Fruit fly (Drosophila melanogaster) whole organism, embryonic: ENCODE results near the gene betaTub65B.

Source experiments
- B-H1 ChIP-seq: fragments of 200-800 bp; sonication (Bioruptor generic); IDR thresholded peaks from 3 replicates; pipeline ENCODE4 v1.3.6; 2022; ENCODE audit warnings: missing biosample characterization, missing genetic modification characterization
- B-H2 ChIP-seq: fragments of 200-800 bp; sonication (Bioruptor generic); optimal IDR thresholded peaks from 2 replicates; lab custom pipeline; 2018; ENCODE audit warnings: missing biosample characterization, mild to moderate bottlenecking, missing genetic modification characterization
- CG10209 ChIP-seq: fragments of 200-800 bp; sonication (Bioruptor generic); optimal IDR thresholded peaks from 3 replicates; lab custom pipeline; 2017; ENCODE audit warnings: missing biosample characterization, mild to moderate bottlenecking, missing genetic modification characterization, missing genetic modification reagents
- CG1024 ChIP-seq: fragments of 200-800 bp; sonication (Bioruptor generic); IDR thresholded peaks from 2 replicates; pipeline ENCODE4 v1.3.6; 2022; ENCODE audit warnings: missing biosample characterization, missing genetic modification characterization
- CG10431 ChIP-seq: fragments of 200-800 bp; sonication (Bioruptor generic); optimal IDR thresholded peaks from 3 replicates; lab custom pipeline; 2018; ENCODE audit warnings: missing biosample characterization, mild to moderate bottlenecking, missing genetic modification characterization
- CG10462 ChIP-seq: fragments of 200-800 bp; sonication (Bioruptor generic); optimal IDR thresholded peaks from 2 replicates; lab custom pipeline; 2016; ENCODE audit warnings: missing biosample characterization, missing genetic modification characterization
- CG12391 ChIP-seq: fragments of 200-800 bp; sonication (Bioruptor generic); optimal IDR thresholded peaks from 3 replicates; lab custom pipeline; 2018; ENCODE audit warnings: missing biosample characterization, mild to moderate bottlenecking, missing genetic modification characterization, moderate library complexity
- CG12744 ChIP-seq: fragments of 200-800 bp; sonication (Bioruptor generic); optimal IDR thresholded peaks from 2 replicates; lab custom pipeline; 2016; ENCODE audit warnings: missing biosample characterization, missing genetic modification characterization
- CG13296 ChIP-seq: fragments of 200-800 bp; sonication (Bioruptor generic); optimal IDR thresholded peaks from 3 replicates; lab custom pipeline; 2018; ENCODE audit warnings: missing biosample characterization, mild to moderate bottlenecking, missing genetic modification characterization
- CG14667 ChIP-seq: fragments of 200-800 bp; sonication (Bioruptor generic); IDR thresholded peaks from 2 replicates; pipeline ENCODE4 v1.3.6; 2022; ENCODE audit warnings: missing biosample characterization, missing genetic modification characterization
- CG15269 ChIP-seq: fragments of 200-800 bp; sonication (Bioruptor generic); optimal IDR thresholded peaks from 2 replicates; lab custom pipeline; 2018; ENCODE audit warnings: missing biosample characterization, mild to moderate bottlenecking, missing genetic modification characterization, moderate library complexity
- CG15696 ChIP-seq: fragments of 200-800 bp; sonication (Bioruptor generic); optimal IDR thresholded peaks from 2 replicates; lab custom pipeline; 2019; ENCODE audit warnings: missing biosample characterization, mild to moderate bottlenecking, missing genetic modification characterization, moderate library complexity
- CG2116 ChIP-seq: fragments of 200-800 bp; sonication (Bioruptor generic); optimal IDR thresholded peaks from 3 replicates; lab custom pipeline; 2018; ENCODE audit warnings: missing biosample characterization, mild to moderate bottlenecking, missing genetic modification characterization
- CG31388 ChIP-seq: fragments of 200-800 bp; sonication (Bioruptor generic); optimal IDR thresholded peaks from 2 replicates; lab custom pipeline; 2016; ENCODE audit warnings: missing biosample characterization, missing genetic modification characterization
- CG32532 ChIP-seq: fragments of 200-800 bp; sonication (Bioruptor generic); IDR thresholded peaks from 2 replicates; pipeline ENCODE4 v1.3.6; 2022; ENCODE audit warnings: missing biosample characterization, missing genetic modification characterization
- CG4328 ChIP-seq: fragments of 200-800 bp; sonication (Bioruptor generic); optimal IDR thresholded peaks from 3 replicates; lab custom pipeline; 2017; ENCODE audit warnings: missing biosample characterization, missing genetic modification reagents, missing genetic modification characterization
- CG4820 ChIP-seq: fragments of 200-800 bp; sonication (Bioruptor generic); optimal IDR thresholded peaks from 3 replicates; lab custom pipeline; 2016; ENCODE audit warnings: missing biosample characterization, missing genetic modification characterization
- CG6175 ChIP-seq: fragments of 200-800 bp; sonication (Bioruptor generic); IDR thresholded peaks from 3 replicates; pipeline ENCODE4 v1.3.6; 2022; ENCODE audit warnings: missing biosample characterization, missing genetic modification characterization
- CG6791 ChIP-seq: fragments of 200-800 bp; sonication (Bioruptor generic); IDR thresholded peaks from 3 replicates; pipeline ENCODE4 v1.3.6; 2022; ENCODE audit warnings: missing biosample characterization, missing genetic modification characterization; ENCODE audit not compliant: partially characterized antibody
- CG7372 ChIP-seq: fragments of 200-800 bp; sonication (Bioruptor generic); IDR thresholded peaks from 2 replicates; pipeline ENCODE4 v1.3.6; 2022; ENCODE audit warnings: missing biosample characterization, missing genetic modification characterization
- CG7963 ChIP-seq: fragments of 200-800 bp; sonication (Bioruptor generic); IDR thresholded peaks from 3 replicates; pipeline ENCODE4 v1.3.6; 2022; ENCODE audit warnings: missing biosample characterization, missing genetic modification characterization; ENCODE audit not compliant: partially characterized antibody
- CG9876 ChIP-seq: fragments of 200-800 bp; sonication (Bioruptor generic); optimal IDR thresholded peaks from 2 replicates; lab custom pipeline; 2016; ENCODE audit warnings: missing biosample characterization, missing genetic modification characterization
- CG9932 ChIP-seq: fragments of 200-800 bp; sonication (Bioruptor generic); IDR thresholded peaks from 2 replicates; pipeline ENCODE4 v1.3.6; 2022; ENCODE audit warnings: missing biosample characterization, missing genetic modification characterization
- CkIIα-i1 ChIP-seq: fragments of 200-800 bp; sonication (Bioruptor generic); IDR thresholded peaks from 2 replicates; pipeline ENCODE4 v1.3.6; 2022; ENCODE audit warnings: missing biosample characterization, missing genetic modification characterization
- Doc2 ChIP-seq: fragments of 200-800 bp; sonication (Bioruptor generic); IDR thresholded peaks from 2 replicates; pipeline ENCODE4 v1.3.6; 2022; ENCODE audit warnings: missing biosample characterization, missing genetic modification characterization
- Drgx ChIP-seq: fragments of 200-800 bp; sonication (Bioruptor generic); IDR thresholded peaks from 2 replicates; pipeline ENCODE4 v1.3.6; 2022; ENCODE audit warnings: missing biosample characterization, missing genetic modification characterization
- Hand ChIP-seq: fragments of 200-800 bp; sonication (Bioruptor generic); optimal IDR thresholded peaks from 2 replicates; lab custom pipeline; 2017; ENCODE audit warnings: mild to moderate bottlenecking, missing biosample characterization, missing genetic modification reagents, missing genetic modification characterization
- Hsf ChIP-seq: fragments of 200-800 bp; sonication (Bioruptor generic); optimal IDR thresholded peaks from 3 replicates; lab custom pipeline; 2016; ENCODE audit warnings: missing biosample characterization, missing genetic modification characterization
- Opbp ChIP-seq: fragments of 200-800 bp; sonication (Bioruptor generic); IDR thresholded peaks from 3 replicates; pipeline ENCODE4 v1.3.6; 2022; ENCODE audit warnings: missing biosample characterization, missing genetic modification characterization; ENCODE audit not compliant: partially characterized antibody
- PHDP ChIP-seq: fragments of 200-800 bp; sonication (Bioruptor generic); optimal IDR thresholded peaks from 3 replicates; lab custom pipeline; 2018; ENCODE audit warnings: missing biosample characterization, mild to moderate bottlenecking, missing genetic modification characterization, moderate library complexity
- Sry-δ ChIP-seq: fragments of 200-800 bp; sonication (Bioruptor generic); optimal IDR thresholded peaks from 2 replicates; lab custom pipeline; 2016; ENCODE audit warnings: missing biosample characterization, missing genetic modification characterization
- TFAM ChIP-seq: fragments of 200-800 bp; sonication (Bioruptor generic); optimal IDR thresholded peaks from 2 replicates; lab custom pipeline; 2017; ENCODE audit warnings: missing biosample characterization, missing genetic modification characterization, inconsistent platforms
- bigmax ChIP-seq: fragments of 200-800 bp; sonication (Bioruptor generic); optimal IDR thresholded peaks from 2 replicates; lab custom pipeline; 2018; ENCODE audit warnings: missing biosample characterization, mild to moderate bottlenecking, missing genetic modification characterization
- chif ChIP-seq, 2 experiments: fragments of 200-800 bp; sonication (Bioruptor generic); optimal IDR thresholded peaks; 3 replicates each; lab custom pipeline; 2016; ENCODE audit warnings: missing biosample characterization in 2 of 2, missing genetic modification characterization in 2 of 2
- crc ChIP-seq: fragments of 200-800 bp; sonication (Bioruptor generic); optimal IDR thresholded peaks from 2 replicates; lab custom pipeline; 2016; ENCODE audit warnings: missing biosample characterization, missing genetic modification characterization
- dan ChIP-seq: fragments of 200-800 bp; sonication (Bioruptor generic); IDR thresholded peaks from 2 replicates; pipeline ENCODE4 v1.3.6; 2022; ENCODE audit warnings: missing biosample characterization, missing genetic modification characterization
- dmrt99B ChIP-seq: fragments of 200-800 bp; sonication (Bioruptor generic); optimal IDR thresholded peaks from 2 replicates; lab custom pipeline; 2018; ENCODE audit warnings: missing biosample characterization, mild to moderate bottlenecking, missing genetic modification characterization, moderate library complexity
- dysf ChIP-seq: fragments of 200-800 bp; sonication (Bioruptor generic); IDR thresholded peaks from 3 replicates; pipeline ENCODE4 v1.3.6; 2022; ENCODE audit warnings: missing biosample characterization, missing genetic modification characterization
- emc ChIP-seq: fragments of 200-800 bp; sonication (Bioruptor generic); optimal IDR thresholded peaks from 2 replicates; lab custom pipeline; 2016; ENCODE audit warnings: missing biosample characterization, missing genetic modification characterization
- gsb-n ChIP-seq: fragments of 200-800 bp; sonication (Bioruptor generic); optimal IDR thresholded peaks from 3 replicates; lab custom pipeline; 2018; ENCODE audit warnings: missing biosample characterization, mild to moderate bottlenecking, missing genetic modification characterization
- h ChIP-seq: fragments of >200 bp; optimal IDR thresholded peaks from 2 replicates; lab custom pipeline; 2017
- hb ChIP-seq: fragments of 200-800 bp; sonication (Bioruptor generic); IDR thresholded peaks from 3 replicates; pipeline ENCODE4 v1.3.6; 2022; ENCODE audit warnings: missing biosample characterization, missing genetic modification characterization; ENCODE audit not compliant: partially characterized antibody
- klu ChIP-seq: fragments of 200-800 bp; sonication (Bioruptor generic); IDR thresholded peaks from 2 replicates; pipeline ENCODE4 v1.3.6; 2022; ENCODE audit warnings: missing biosample characterization, missing genetic modification characterization
- maf-S ChIP-seq: fragments of 200-800 bp; sonication (Bioruptor generic); optimal IDR thresholded peaks from 2 replicates; lab custom pipeline; 2016; ENCODE audit warnings: missing biosample characterization, missing genetic modification characterization
- p53 ChIP-seq: fragments of 200-800 bp; sonication (Bioruptor generic); optimal IDR thresholded peaks from 2 replicates; lab custom pipeline; 2016; ENCODE audit warnings: missing biosample characterization, missing genetic modification characterization
- ro ChIP-seq: fragments of 200-800 bp; sonication (Bioruptor generic); IDR thresholded peaks from 2 replicates; pipeline ENCODE4 v1.3.6; 2022; ENCODE audit warnings: missing biosample characterization, missing genetic modification characterization
- shn ChIP-seq: fragments of 200-800 bp; sonication (Bioruptor generic); optimal IDR thresholded peaks from 3 replicates; lab custom pipeline; 2016; ENCODE audit warnings: missing biosample characterization, missing genetic modification characterization
- stc ChIP-seq: fragments of 200-800 bp; sonication (Bioruptor generic); IDR thresholded peaks from 2 replicates; pipeline ENCODE4 v1.3.6; 2022; ENCODE audit warnings: missing biosample characterization, missing genetic modification characterization
- vvl ChIP-seq: fragments of 200-800 bp; sonication (Bioruptor generic); IDR thresholded peaks from 2 replicates; pipeline ENCODE4 v1.3.6; 2022; ENCODE audit warnings: missing biosample characterization, missing genetic modification characterization
- zfh1 ChIP-seq: fragments of 200-800 bp; sonication (Bioruptor generic); IDR thresholded peaks from 3 replicates; pipeline ENCODE4 v1.3.6; 2022; ENCODE audit warnings: missing biosample characterization, missing genetic modification characterization

betaTub65B gene

DNA sequence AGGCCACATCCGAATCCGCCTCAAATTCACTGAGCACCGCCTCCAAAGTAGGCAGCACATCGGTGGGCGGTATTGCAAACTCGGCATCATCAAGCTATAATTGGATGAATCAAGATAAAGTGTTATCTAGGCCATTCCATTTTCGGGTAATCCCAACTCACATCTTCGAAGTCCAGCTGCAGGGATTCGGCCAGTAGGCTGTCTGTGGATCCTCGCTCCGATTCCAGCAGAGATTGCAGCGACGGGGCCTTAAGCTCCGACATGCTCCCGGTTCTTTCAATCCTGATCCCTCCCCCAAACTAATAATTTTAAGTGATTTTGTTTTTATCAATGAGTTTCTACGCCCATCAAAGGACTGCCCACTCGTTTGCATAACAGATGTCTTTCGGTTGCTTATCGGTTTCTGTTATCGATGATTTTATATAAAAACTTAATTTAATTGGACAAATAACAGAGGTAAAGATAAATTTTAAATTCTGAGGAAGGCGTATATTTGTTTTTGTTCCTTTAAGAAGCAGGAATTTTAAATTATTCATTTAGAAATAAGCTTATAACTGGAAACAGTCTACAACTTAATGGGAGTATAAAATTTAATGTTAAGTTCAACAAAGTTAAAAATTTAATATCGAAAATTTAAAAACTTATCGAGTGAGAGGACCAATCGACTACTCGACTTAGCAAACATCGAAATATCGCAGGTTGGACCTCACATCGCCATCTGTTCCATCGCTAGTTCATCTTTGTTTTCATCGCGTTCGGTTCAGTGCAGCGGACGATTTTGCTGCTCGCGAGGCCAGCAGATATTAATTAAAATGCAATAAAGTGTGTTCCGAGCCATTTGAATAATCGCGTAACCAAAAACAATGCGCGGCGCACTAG, 35.4 kb upstream of the betaTub65B start, which contains the start of the genes Vps8 and sfl (continued):
- TF ChIP-seq hb = peak; percentile 88
- TF ChIP-seq CG4820 (GFP tag; lab: Kevin White, UChicago) = no peak
- TF ChIP-seq CG9932 (GFP tag; lab: Robert Waterston, UW) = peak; percentile 68
- peak; percentile 86 for TF ChIP-seq CG6791 (GFP tag; lab: Robert Waterston, UW)
- no peak for TF ChIP-seq crc (GFP tag; lab: Kevin White, UChicago)
- TF ChIP-seq CG1024 = no peak
- TF ChIP-seq zfh1 (GFP tag; lab: Robert Waterston, UW) = no peak
- no peak for TF ChIP-seq B-H1 (GFP tag; lab: Robert Waterston, UW)
- TF ChIP-seq B-H2 (GFP tag; lab: Kevin White, UChicago) = no peak
- TF ChIP-seq PHDP (tag; lab: Kevin White, UChicago) = no peak
- TF ChIP-seq dan (GFP tag; lab: Robert Waterston, UW) = no peak
- no peak for TF ChIP-seq CG14667 (GFP tag; lab: Robert Waterston, UW)
- no peak for TF ChIP-seq p53
- no peak for TF ChIP-seq CG13296 (GFP tag; lab: Kevin White, UChicago)
- TF ChIP-seq Hsf (GFP tag; lab: Kevin White, UChicago) = peak; percentile 26
- 0 out of 2 replicates have a peak, but pooled peaks have one; percentile 39 for TF ChIP-seq klu (GFP tag; lab: Robert Waterston, UW)
- TF ChIP-seq CG2116 (GFP tag; lab: Kevin White, UChicago) = peak; percentile 90
- TF ChIP-seq Hand = no peak
- TF ChIP-seq stc = no peak
- peak; percentile 79 for TF ChIP-seq CG7963 (GFP tag; lab: Robert Waterston, UW)
- TF ChIP-seq maf-S (GFP tag; lab: Kevin White, UChicago) = no peak
- TF ChIP-seq Opbp (GFP tag; lab: Robert Waterston, UW) = peak; percentile 87
- TF ChIP-seq CkIIα-i1 = no peak
- no peak for TF ChIP-seq CG7372 (GFP tag; lab: Robert Waterston, UW)
- no peak for TF ChIP-seq emc
- TF ChIP-seq dmrt99B = peak; percentile 22
- peak; percentile 58 for TF ChIP-seq CG12391 (tag; lab: Kevin White, UChicago)
- TF ChIP-seq shn (GFP tag; lab: Kevin White, UChicago) = peak; percentile 29
- TF ChIP-seq CG12744 (GFP tag; lab: Kevin White, UChicago) = no peak
- TF ChIP-seq CG32532 = peak; percentile 45; the same call in 1 of the 2 replicates
- TF ChIP-seq Drgx (GFP tag; lab: Robert Waterston, UW) = no peak
- no peak for TF ChIP-seq ro (GFP tag; lab: Robert Waterston, UW)
- TF ChIP-seq h (lab: Kevin White, UChicago) = no peak
- TF ChIP-seq CG10431 (GFP tag; lab: Kevin White, UChicago) = no peak
- peak; percentile 16 for TF ChIP-seq CG4328
- TF ChIP-seq Doc2 = no peak
- 0 out of 2 replicates have a peak, but pooled peaks have one; percentile 37 for TF ChIP-seq vvl (GFP tag; lab: Robert Waterston, UW)
- TF ChIP-seq CG31388 (GFP tag; lab: Kevin White, UChicago) = no peak
- TF ChIP-seq dysf (GFP tag; lab: Robert Waterston, UW) = no peak
- no peak for TF ChIP-seq CG9876 (GFP tag; lab: Kevin White, UChicago)
- peak; percentile 16 for TF ChIP-seq CG15696 (tag; lab: Kevin White, UChicago)
- peak; percentile 93 for TF ChIP-seq Sry-δ (GFP tag; lab: Kevin White, UChicago)
- TF ChIP-seq CG10462 (GFP tag; lab: Kevin White, UChicago) = no peak
- no peak for TF ChIP-seq gsb-n
- no peak for TF ChIP-seq TFAM (GFP tag; lab: Kevin White, UChicago)
- TF ChIP-seq CG15269 (tag; lab: Kevin White, UChicago) = peak; percentile 9
- TF ChIP-seq CG10209 (GFP tag; lab: Kevin White, UChicago) = no peak
- no peak for TF ChIP-seq CG6175 (GFP tag; lab: Robert Waterston, UW)
- no peak for TF ChIP-seq chif (GFP tag; optimal IDR thresholded peaks at IDR 0.05; lab: Kevin White, UChicago)
- no peak for TF ChIP-seq bigmax (GFP tag; lab: Kevin White, UChicago)
